Worm (Caenorhabditis elegans) whole organism, mixed stage, embryonic: Measurements from ENCODE around the gene B0244.7.

Source experiments
- bed-3 ChIP-seq: fragments of 200-800 bp; sonication (Bioruptor generic); optimal IDR thresholded peaks from 3 replicates; lab custom pipeline; 2018; ENCODE audit warnings: mild to moderate bottlenecking, missing genetic modification characterization, moderate library complexity, missing compliant biosample characterization
- ceh-39 ChIP-seq: fragments of 150-350 bp; optimal IDR thresholded peaks from 2 replicates; lab custom pipeline; 2014; ENCODE audit warnings: missing biosample characterization, missing genetic modification characterization
- ceh-43 ChIP-seq: fragments of 200-800 bp; sonication (Bioruptor generic); optimal IDR thresholded peaks from 2 replicates; lab custom pipeline; 2018; ENCODE audit warnings: mild to moderate bottlenecking, missing genetic modification characterization, moderate library complexity, missing compliant biosample characterization
- ceh-83 ChIP-seq: fragments of 200-800 bp; sonication (Bioruptor generic); optimal IDR thresholded peaks from 2 replicates; lab custom pipeline; 2018; ENCODE audit warnings: mild to moderate bottlenecking, missing genetic modification characterization, missing compliant biosample characterization
- cnd-1 ChIP-seq: fragments of 200-800 bp; sonication (Bioruptor generic); optimal IDR thresholded peaks from 2 replicates; lab custom pipeline; 2018; ENCODE audit warnings: mild to moderate bottlenecking, missing genetic modification characterization, missing compliant biosample characterization
- hlh-1 ChIP-seq: fragments of 150-350 bp; optimal IDR thresholded peaks from 2 replicates; lab custom pipeline; 2014; ENCODE audit warnings: missing biosample characterization, missing genetic modification reagents, missing genetic modification characterization
- nhr-12 ChIP-seq: fragments of 150-350 bp; optimal IDR thresholded peaks from 2 replicates; lab custom pipeline; 2014; ENCODE audit warnings: missing biosample characterization, missing genetic modification characterization
- nhr-237 ChIP-seq: fragments of 150-350 bp; optimal IDR thresholded peaks from 2 replicates; lab custom pipeline; 2014; ENCODE audit warnings: missing biosample characterization, missing genetic modification characterization
- nhr-28 ChIP-seq: fragments of 150-350 bp; optimal IDR thresholded peaks from 2 replicates; lab custom pipeline; 2014; ENCODE audit warnings: missing biosample characterization, missing genetic modification characterization
- pha-4 ChIP-seq: fragments of 150-350 bp; optimal IDR thresholded peaks from 2 replicates; lab custom pipeline; 2018; ENCODE audit warnings: missing biosample characterization, missing genetic modification reagents, missing genetic modification characterization
- sem-2 ChIP-seq: fragments of 200-800 bp; sonication (Bioruptor generic); optimal IDR thresholded peaks from 2 replicates; lab custom pipeline; 2018; ENCODE audit warnings: mild to moderate bottlenecking, missing genetic modification characterization, missing compliant biosample characterization
- snpc-4 ChIP-seq: fragments of 150-350 bp; optimal IDR thresholded peaks from 2 replicates; lab custom pipeline; 2014; ENCODE audit warnings: missing biosample characterization, missing genetic modification characterization
- tbx-8 ChIP-seq: fragments of 200-800 bp; sonication (Bioruptor generic); optimal IDR thresholded peaks from 2 replicates; lab custom pipeline; 2018; ENCODE audit warnings: mild to moderate bottlenecking, missing genetic modification characterization, moderate library complexity, missing compliant biosample characterization
- unc-120 ChIP-seq: sonication (generic microtip); optimal IDR thresholded peaks from 2 replicates; lab custom pipeline; 2017; ENCODE audit warnings: missing genetic modification characterization, missing compliant biosample characterization; ENCODE audit not compliant: poor library complexity, severe bottlenecking
- unc-62 ChIP-seq: fragments of 150-350 bp; optimal IDR thresholded peaks from 2 replicates; lab custom pipeline; 2014; ENCODE audit warnings: missing biosample characterization, missing genetic modification reagents, missing genetic modification characterization
- ztf-11 ChIP-seq: fragments of 150-350 bp; optimal IDR thresholded peaks from 2 replicates; lab custom pipeline; 2014; ENCODE audit warnings: missing biosample characterization, missing genetic modification characterization

The B0244.7 gene

ce11 chrIII:5782080-5782479 lies 50.8 kb downstream of the B0244.7 start:
- TF ChIP-seq ceh-39 (tag; lab: Kevin White, UChicago) (no peak), ztf-11 (tag; lab: Kevin White, UChicago) (no peak), hlh-1 (tag; lab: Kevin White, UChicago) (no peak), ceh-83 (no peak), cnd-1 (tag; lab: Kevin White, UChicago) (no peak), tbx-8 (no peak), nhr-12 (no peak), snpc-4 (tag; lab: Kevin White, UChicago) (no peak), sem-2 (no peak), bed-3 (GFP tag; lab: Kevin White, UChicago) (no peak), unc-120 (tag; lab: Kevin White, UChicago) (no peak), unc-62 (no peak), ceh-43 (GFP tag; lab: Kevin White, UChicago) (no peak), nhr-237 (no peak), nhr-28 (no peak), pha-4 (no peak)
- TF ChIP-seq, all 35 proteins: peak for 0
